Worm (Caenorhabditis elegans) whole organism, L3 larva: ENCODE measurements around the gene Y32H12A.8.
A peak's percentile ranks its signal among the peaks of the same experiment; 100 is the strongest.

ENCODE experiments used
- ZK546.5 ChIP-seq: sonication (generic microtip); optimal IDR thresholded peaks from 2 replicates; lab custom pipeline; 2017; ENCODE audit warnings: missing biosample characterization, missing genetic modification characterization
- aly-2 ChIP-seq: fragments of 150-350 bp; optimal IDR thresholded peaks from 2 replicates; lab custom pipeline; 2014; ENCODE audit warnings: missing biosample characterization, missing genetic modification characterization
- ama-1 ChIP-seq: fragments of 150-350 bp; optimal IDR thresholded peaks from 2 replicates; lab custom pipeline; 2018
- ceh-16 ChIP-seq: sonication (generic microtip); optimal IDR thresholded peaks from 2 replicates; lab custom pipeline; 2017; ENCODE audit warnings: missing biosample characterization, missing genetic modification characterization
- ceh-28 ChIP-seq: fragments of 150-350 bp; optimal IDR thresholded peaks from 2 replicates; lab custom pipeline; 2014; ENCODE audit warnings: missing biosample characterization, missing genetic modification reagents, missing genetic modification characterization
- ceh-82 ChIP-seq: fragments of 150-350 bp; optimal IDR thresholded peaks from 2 replicates; lab custom pipeline; 2014; ENCODE audit warnings: missing biosample characterization, missing genetic modification characterization
- egl-27 ChIP-seq: sonication (generic microtip); optimal IDR thresholded peaks from 4 replicates; lab custom pipeline; 2017; ENCODE audit warnings: missing biosample characterization, missing genetic modification reagents, missing genetic modification characterization
- egl-5 ChIP-seq: fragments of 150-350 bp; optimal IDR thresholded peaks from 2 replicates; lab custom pipeline; 2017; ENCODE audit warnings: missing biosample characterization, missing genetic modification reagents, missing genetic modification characterization, inconsistent platforms
- elt-2 ChIP-seq: sonication (generic microtip); optimal IDR thresholded peaks from 2 replicates; lab custom pipeline; 2016; ENCODE audit warnings: missing genetic modification reagents, mild to moderate bottlenecking, missing genetic modification characterization, missing compliant biosample characterization
- elt-3 ChIP-seq, 3 experiments: fragments of 150-350 bp in 1 of 3; sonication (generic microtip) in 2 of 3; optimal IDR thresholded peaks; 2 replicates in 2 of 3; 4 replicates in 1 of 3; lab custom pipeline; 2014 to 2017; ENCODE audit warnings: missing biosample characterization in 3 of 3, missing genetic modification characterization in 3 of 3
- eor-1 ChIP-seq, 2 experiments: fragments of 150-350 bp; optimal IDR thresholded peaks; 2 replicates each; lab custom pipeline; 2014 to 2018; ENCODE audit warnings: missing biosample characterization in 2 of 2, missing genetic modification characterization in 2 of 2
- fkh-10 ChIP-seq: sonication (generic microtip); optimal IDR thresholded peaks from 2 replicates; lab custom pipeline; 2017; ENCODE audit warnings: missing biosample characterization, missing genetic modification reagents, missing genetic modification characterization
- fkh-2 ChIP-seq: fragments of 150-350 bp; optimal IDR thresholded peaks from 2 replicates; lab custom pipeline; 2014; ENCODE audit warnings: missing biosample characterization, missing genetic modification reagents, missing genetic modification characterization
- hmg-11 ChIP-seq: sonication (generic microtip); optimal IDR thresholded peaks from 2 replicates; lab custom pipeline; 2016; ENCODE audit warnings: missing genetic modification characterization, missing compliant biosample characterization
- lin-15B ChIP-seq: fragments of 150-350 bp; optimal IDR thresholded peaks from 2 replicates; lab custom pipeline; 2014; ENCODE audit warnings: missing biosample characterization, missing genetic modification characterization
- lin-39 ChIP-seq: fragments of 150-350 bp; optimal IDR thresholded peaks from 2 replicates; lab custom pipeline; 2018; ENCODE audit warnings: missing biosample characterization, missing genetic modification reagents, missing genetic modification characterization
- lsy-12 ChIP-seq: sonication (generic microtip); optimal IDR thresholded peaks from 2 replicates; lab custom pipeline; 2016; ENCODE audit warnings: mild to moderate bottlenecking, missing genetic modification characterization, missing compliant biosample characterization
- mdl-1 ChIP-seq: fragments of 150-350 bp; optimal IDR thresholded peaks from 2 replicates; lab custom pipeline; 2014; ENCODE audit warnings: missing biosample characterization, missing genetic modification characterization
- mml-1 ChIP-seq: fragments of 150-350 bp; sonication (generic microtip); optimal IDR thresholded peaks from 3 replicates; lab custom pipeline; 2014; ENCODE audit warnings: missing biosample characterization, missing genetic modification characterization
- nfya-1 ChIP-seq: sonication (generic microtip); optimal IDR thresholded peaks from 2 replicates; lab custom pipeline; 2017; ENCODE audit warnings: missing genetic modification characterization, mild to moderate bottlenecking, missing compliant biosample characterization, antibody characterized with exemption, moderate library complexity; ENCODE audit not compliant: insufficient read depth
- nhr-23 ChIP-seq: fragments of 150-350 bp; optimal IDR thresholded peaks from 2 replicates; lab custom pipeline; 2014; ENCODE audit warnings: missing biosample characterization, missing genetic modification reagents, missing genetic modification characterization
- nhr-25 ChIP-seq: sonication (generic microtip); optimal IDR thresholded peaks from 2 replicates; lab custom pipeline; 2017; ENCODE audit warnings: missing biosample characterization, missing genetic modification characterization
- nhr-43 ChIP-seq: sonication (generic microtip); optimal IDR thresholded peaks from 2 replicates; lab custom pipeline; 2016; ENCODE audit warnings: mild to moderate bottlenecking, missing genetic modification characterization, missing compliant biosample characterization; ENCODE audit not compliant: poor library complexity, severe bottlenecking
- nhr-67 ChIP-seq: fragments of 150-350 bp; optimal IDR thresholded peaks from 2 replicates; lab custom pipeline; 2014; ENCODE audit warnings: missing biosample characterization, missing genetic modification characterization
- nhr-76 ChIP-seq: fragments of 150-350 bp; sonication (generic microtip); optimal IDR thresholded peaks from 5 replicates; lab custom pipeline; 2014; ENCODE audit warnings: missing biosample characterization, missing genetic modification characterization
- pha-4 ChIP-seq: fragments of 150-350 bp; optimal IDR thresholded peaks from 2 replicates; lab custom pipeline; 2014; ENCODE audit warnings: missing biosample characterization, missing genetic modification reagents, missing genetic modification characterization
- pqm-1 ChIP-seq: fragments of 150-350 bp; optimal IDR thresholded peaks from 2 replicates; lab custom pipeline; 2017; ENCODE audit warnings: missing biosample characterization, missing genetic modification characterization, inconsistent platforms
- sea-2 ChIP-seq: fragments of 150-350 bp; sonication (generic microtip); optimal IDR thresholded peaks from 4 replicates; lab custom pipeline; 2014; ENCODE audit warnings: missing biosample characterization, missing genetic modification reagents, missing genetic modification characterization
- skn-1 ChIP-seq: fragments of 150-350 bp; optimal IDR thresholded peaks from 2 replicates; lab custom pipeline; 2014; ENCODE audit warnings: missing biosample characterization, missing genetic modification characterization
- snpc-4 ChIP-seq: fragments of 150-350 bp; optimal IDR thresholded peaks from 2 replicates; lab custom pipeline; 2014; ENCODE audit warnings: missing biosample characterization, missing genetic modification characterization
- tbx-2 ChIP-seq: sonication (generic microtip); optimal IDR thresholded peaks from 2 replicates; lab custom pipeline; 2016; ENCODE audit warnings: mild to moderate bottlenecking, missing genetic modification characterization, missing compliant biosample characterization
- unc-39 ChIP-seq: sonication (generic microtip); optimal IDR thresholded peaks from 4 replicates; lab custom pipeline; 2017; ENCODE audit warnings: missing biosample characterization, missing genetic modification characterization
- unc-62 ChIP-seq: fragments of 150-350 bp; sonication (generic microtip); optimal IDR thresholded peaks from 4 replicates; lab custom pipeline; 2014; ENCODE audit warnings: missing biosample characterization, missing genetic modification reagents, missing genetic modification characterization
- ztf-11 ChIP-seq: fragments of 150-350 bp; optimal IDR thresholded peaks from 2 replicates; lab custom pipeline; 2014; ENCODE audit warnings: missing biosample characterization, missing genetic modification characterization

The Y32H12A.8 gene

DNA sequence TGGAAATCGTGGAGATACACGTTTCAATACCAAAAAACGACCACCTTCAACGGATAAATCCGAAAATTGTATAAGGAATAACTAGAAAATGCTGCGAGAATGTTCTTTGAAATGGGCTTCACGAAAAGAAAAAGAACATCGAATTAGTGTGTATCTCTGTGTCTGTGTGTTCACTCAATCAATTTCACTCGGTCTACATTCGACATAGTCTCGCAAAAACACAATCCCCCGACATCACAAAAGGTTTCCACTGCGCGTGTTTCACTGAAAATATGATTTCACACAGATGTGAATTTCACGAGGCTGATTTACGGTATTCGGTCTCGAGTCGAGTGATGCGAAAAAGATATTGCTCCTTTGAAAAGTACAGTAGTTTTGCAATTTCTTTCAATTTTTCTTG lies 32.1 kb downstream of the Y32H12A.8 start:
- TF ChIP-seq nhr-25 (peak; percentile 5), ceh-16 (tag; lab: Kevin White, UChicago) (no peak), ama-1 (peak; percentile 34)
- TF ChIP-seq, all 47 proteins: peak for 2

DNA sequence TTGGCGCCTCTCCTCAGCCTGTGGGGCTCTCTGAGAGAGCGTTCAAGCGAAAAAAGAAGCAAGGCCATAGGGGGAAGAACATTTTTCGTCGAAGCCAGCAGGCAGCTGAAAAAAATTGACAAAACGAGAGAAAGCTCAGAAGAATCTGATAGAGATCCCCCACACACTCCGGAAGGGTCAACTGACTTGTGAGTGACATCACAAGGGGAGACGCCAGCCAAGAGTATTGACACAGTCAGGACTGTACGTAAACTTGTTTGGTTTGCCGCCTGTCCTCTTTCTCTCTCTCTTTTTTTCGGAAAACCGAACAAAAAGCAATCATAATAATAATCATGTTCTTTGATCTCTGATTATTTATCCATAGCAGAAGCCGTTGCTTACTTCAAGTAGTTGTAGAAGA lies 33.0 kb downstream of the Y32H12A.8 start:
- TF ChIP-seq fkh-2 (tag; lab: Kevin White, UChicago) (no peak), aly-2 (tag; lab: Kevin White, UChicago) (no peak), ceh-16 (tag; lab: Kevin White, UChicago) (no peak), lsy-12 (tag; lab: Kevin White, UChicago) (no peak), egl-27 (tag; lab: Kevin White, UChicago) (no peak), lin-15B (no peak), nhr-67 (tag; lab: Kevin White, UChicago) (no peak), ama-1 (peak; percentile 66), mdl-1 (tag; lab: Kevin White, UChicago) (no peak), nhr-76 (tag; lab: Kevin White, UChicago) (no peak), unc-39 (tag; lab: Kevin White, UChicago) (no peak), ceh-82 (tag; lab: Kevin White, UChicago) (no peak), sea-2 (no peak), fkh-10 (GFP tag; lab: Kevin White, UChicago) (peak; percentile 31), nhr-23 (tag; lab: Kevin White, UChicago) (no peak), elt-3 (tag; optimal IDR thresholded peaks at IDR 0.05; lab: Kevin White, UChicago) (no peak), lin-39 (no peak), mml-1 (tag; lab: Kevin White, UChicago) (no peak), pha-4 (tag; lab: Kevin White, UChicago) (peak; percentile 90), skn-1 (tag; lab: Kevin White, UChicago) (no peak), nhr-43 (tag; lab: Kevin White, UChicago) (peak; percentile 8), ceh-28 (tag; lab: Kevin White, UChicago) (no peak), nhr-25 (no peak), eor-1 (tag; optimal IDR thresholded peaks at IDR 0.05; lab: Kevin White, UChicago) (no peak), ztf-11 (tag; lab: Kevin White, UChicago) (no peak), unc-62 (GFP tag; lab: Kevin White, UChicago) (no peak)

DNA sequence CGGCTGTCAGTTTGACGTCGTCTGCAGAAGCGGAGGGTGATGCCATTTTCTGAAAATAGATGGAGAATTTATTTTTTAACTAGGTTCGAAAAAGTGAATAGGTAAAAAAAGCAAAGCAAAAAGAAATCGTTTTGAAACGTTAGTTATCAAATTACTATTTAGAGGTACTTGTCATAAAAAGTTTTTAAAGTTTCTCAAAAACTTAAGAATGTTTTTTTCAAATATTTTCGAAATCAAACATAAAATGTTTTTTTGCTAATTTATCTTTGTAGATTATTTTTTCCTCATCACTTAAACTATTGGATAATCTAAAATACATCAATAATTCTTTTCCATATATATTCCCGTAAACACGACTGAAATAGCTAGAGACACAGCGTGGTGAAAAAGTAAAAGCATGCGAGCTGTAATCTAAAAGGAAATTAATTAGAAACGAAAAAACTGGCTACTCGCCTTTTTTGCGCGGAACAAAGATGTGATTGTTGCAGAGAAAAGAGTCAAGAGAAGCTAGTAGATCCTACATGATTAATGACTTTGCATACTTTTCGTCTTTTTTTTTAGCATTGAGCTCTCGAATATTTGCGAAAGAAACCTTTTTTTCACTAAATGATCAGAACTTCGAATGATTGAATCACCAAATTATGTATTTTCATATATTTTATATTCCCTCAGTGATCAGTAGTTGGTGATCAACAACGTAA lies 34.5 kb downstream of the Y32H12A.8 start, which contains the start of gene szy-2:
szy-2 (minus strand) TSS at position 51 of the 701 bp plus-strand sequence.
- TF ChIP-seq ZK546.5 (tag; lab: Kevin White, UChicago) (no peak), lin-39 (peak; percentile 64)

DNA sequence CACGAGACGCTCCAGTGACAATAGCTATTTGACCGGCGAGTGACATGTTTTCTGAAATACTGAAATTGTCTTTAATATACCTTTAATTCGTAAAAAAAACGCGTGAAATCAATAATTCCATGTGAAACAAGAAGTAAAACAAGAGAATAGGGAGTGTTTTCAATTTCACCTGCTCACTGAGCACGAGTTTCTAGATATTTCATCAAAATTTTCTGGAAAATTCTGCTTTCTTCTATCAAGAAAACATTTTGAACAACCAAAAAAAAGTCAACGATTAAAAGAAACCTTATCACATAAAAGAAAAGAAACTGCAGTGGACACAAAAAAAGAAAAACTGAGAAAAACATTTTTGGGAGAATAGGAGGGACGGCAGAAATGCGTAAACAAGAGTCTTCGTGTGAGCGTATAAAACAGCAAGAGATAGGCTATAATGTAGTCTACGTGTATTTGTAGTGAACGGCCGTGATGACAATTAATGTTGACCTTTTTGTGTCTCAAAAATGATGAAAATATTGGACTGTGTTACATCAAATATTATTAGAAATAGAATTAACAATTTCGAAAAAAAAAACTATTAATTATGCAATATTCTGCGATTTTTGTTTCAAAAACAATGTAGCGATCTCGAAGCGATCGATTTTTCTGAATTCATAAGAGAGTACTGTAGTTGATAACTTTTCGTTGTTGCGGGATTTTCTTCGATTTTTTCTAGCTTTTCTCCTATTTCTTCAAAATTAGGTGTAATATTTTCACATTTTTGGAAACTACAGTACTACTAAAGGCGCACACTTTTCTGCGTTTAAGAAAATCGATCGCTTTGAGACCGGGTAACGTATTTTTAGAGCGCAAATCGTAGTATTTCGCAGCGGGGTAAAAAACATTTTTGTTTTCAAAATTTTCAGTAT lies 37.6 kb downstream of the Y32H12A.8 start, which contains the start of gene dhs-9:
dhs-9 (minus strand) TSS at position 51 of the 905 bp plus-strand sequence.
- TF ChIP-seq pqm-1 (tag; lab: Kevin White, UChicago) (peak; percentile 54), hmg-11 (peak; percentile 1), snpc-4 (tag; lab: Kevin White, UChicago) (peak; percentile 16), nhr-43 (tag; lab: Kevin White, UChicago) (peak; percentile 69), egl-5 (tag; lab: Kevin White, UChicago) (peak; percentile 46), elt-2 (tag; lab: Kevin White, UChicago) (peak; percentile 62), ztf-11 (tag; lab: Kevin White, UChicago) (no peak), eor-1 (tag; optimal IDR thresholded peaks at IDR 0.05; lab: Kevin White, UChicago) (no peak), elt-3 (tag; optimal IDR thresholded peaks at IDR 0.05; lab: Kevin White, UChicago) (no peak), tbx-2 (tag; lab: Kevin White, UChicago) (peak; percentile 35), fkh-10 (GFP tag; lab: Kevin White, UChicago) (no peak), pha-4 (tag; lab: Kevin White, UChicago) (peak; percentile 85), nfya-1 (tag; lab: Kevin White, UChicago) (peak; percentile 10), lin-39 (no peak), mdl-1 (tag; lab: Kevin White, UChicago) (no peak), skn-1 (tag; lab: Kevin White, UChicago) (peak; percentile 86)
